Fruit fly (Drosophila melanogaster) whole organism, embryonic: ENCODE measurements around the gene CG46311.

Source experiments
- ATbp ChIP-seq: fragments of 200-800 bp; sonication (Bioruptor generic); optimal IDR thresholded peaks from 2 replicates; lab custom pipeline; 2017; ENCODE audit warnings: missing biosample characterization, mild to moderate bottlenecking, missing genetic modification characterization, missing genetic modification reagents
- Asciz ChIP-seq: fragments of 200-800 bp; sonication (Bioruptor generic); optimal IDR thresholded peaks from 2 replicates; lab custom pipeline; 2017; ENCODE audit warnings: missing biosample characterization, mild to moderate bottlenecking, missing genetic modification characterization, missing genetic modification reagents
- Blimp-1 ChIP-seq: fragments of 200-800 bp; sonication (Bioruptor generic); optimal IDR thresholded peaks from 3 replicates; lab custom pipeline; 2018; ENCODE audit warnings: missing biosample characterization, missing genetic modification characterization, mild to moderate bottlenecking, moderate library complexity, missing genetic modification reagents
- CG11560 ChIP-seq: fragments of 200-800 bp; sonication (Bioruptor generic); IDR thresholded peaks from 3 replicates; pipeline ENCODE4 v1.3.6; 2022; ENCODE audit warnings: missing biosample characterization, missing genetic modification characterization
- CG12659 ChIP-seq: fragments of 200-800 bp; sonication (Bioruptor generic); optimal IDR thresholded peaks from 3 replicates; lab custom pipeline; 2017; ENCODE audit warnings: mild to moderate bottlenecking, missing biosample characterization, missing genetic modification reagents, missing genetic modification characterization
- CG13424 ChIP-seq: fragments of 200-800 bp; sonication (Bioruptor generic); optimal IDR thresholded peaks from 2 replicates; lab custom pipeline; 2019; ENCODE audit warnings: missing biosample characterization, mild to moderate bottlenecking, missing genetic modification characterization, moderate library complexity
- CG14014 ChIP-seq: fragments of 200-800 bp; sonication (Bioruptor generic); IDR thresholded peaks from 2 replicates; pipeline ENCODE4 v1.3.6; 2022; ENCODE audit warnings: missing biosample characterization, missing genetic modification characterization
- CG16813 ChIP-seq: fragments of 200-800 bp; sonication (Bioruptor generic); IDR thresholded peaks from 3 replicates; pipeline ENCODE4 v1.3.6; 2022; ENCODE audit warnings: missing biosample characterization, missing genetic modification characterization; ENCODE audit not compliant: partially characterized antibody
- CG17385 ChIP-seq: fragments of 200-800 bp; sonication (Bioruptor generic); optimal IDR thresholded peaks from 3 replicates; lab custom pipeline; 2018; ENCODE audit warnings: missing biosample characterization, mild to moderate bottlenecking, missing genetic modification characterization
- CG1832 ChIP-seq: fragments of 200-800 bp; sonication (Bioruptor generic); optimal IDR thresholded peaks from 2 replicates; lab custom pipeline; 2017; ENCODE audit warnings: missing biosample characterization, mild to moderate bottlenecking, missing genetic modification characterization, inconsistent platforms
- CG30431 ChIP-seq: fragments of 200-800 bp; sonication (Bioruptor generic); optimal IDR thresholded peaks from 2 replicates; lab custom pipeline; 2017; ENCODE audit warnings: missing biosample characterization, missing genetic modification characterization
- CG3065 ChIP-seq: fragments of 200-800 bp; sonication (Bioruptor generic); optimal IDR thresholded peaks from 2 replicates; lab custom pipeline; 2016; ENCODE audit warnings: missing biosample characterization, missing genetic modification characterization
- CG31224 ChIP-seq: fragments of 200-800 bp; sonication (Bioruptor generic); IDR thresholded peaks from 2 replicates; pipeline ENCODE4 v1.3.6; 2022; ENCODE audit warnings: missing biosample characterization, missing genetic modification characterization
- CG4854 ChIP-seq: fragments of 200-800 bp; sonication (Bioruptor generic); optimal IDR thresholded peaks from 2 replicates; lab custom pipeline; 2016; ENCODE audit warnings: missing biosample characterization, missing genetic modification characterization, inconsistent platforms
- CG6791 ChIP-seq: fragments of 200-800 bp; sonication (Bioruptor generic); IDR thresholded peaks from 3 replicates; pipeline ENCODE4 v1.3.6; 2022; ENCODE audit warnings: missing biosample characterization, missing genetic modification characterization; ENCODE audit not compliant: partially characterized antibody
- CG6813 ChIP-seq: fragments of 200-800 bp; sonication (Bioruptor generic); optimal IDR thresholded peaks from 2 replicates; lab custom pipeline; 2017; ENCODE audit warnings: missing biosample characterization, missing genetic modification characterization, mild to moderate bottlenecking, moderate library complexity, missing genetic modification reagents
- CG7372 ChIP-seq: fragments of 200-800 bp; sonication (Bioruptor generic); IDR thresholded peaks from 2 replicates; pipeline ENCODE4 v1.3.6; 2022; ENCODE audit warnings: missing biosample characterization, missing genetic modification characterization
- CG8359 ChIP-seq: fragments of 200-800 bp; sonication (Bioruptor generic); optimal IDR thresholded peaks from 2 replicates; lab custom pipeline; 2017; ENCODE audit warnings: missing biosample characterization, mild to moderate bottlenecking, missing genetic modification characterization, borderline replicate concordance
- CG8765 ChIP-seq: fragments of 200-800 bp; sonication (Bioruptor generic); IDR thresholded peaks from 2 replicates; pipeline ENCODE4 v1.3.6; 2022; ENCODE audit warnings: missing biosample characterization, missing genetic modification characterization
- CG9215 ChIP-seq: fragments of 200-800 bp; sonication (Bioruptor generic); IDR thresholded peaks from 2 replicates; pipeline ENCODE4 v1.3.6; 2022; ENCODE audit warnings: missing biosample characterization, missing genetic modification characterization
- Dfd ChIP-seq, 2 experiments: fragments of >200 bp; optimal IDR thresholded peaks; 2 replicates each; lab custom pipeline; 2017; ENCODE audit warnings: missing biosample characterization in 2 of 2, missing genetic modification characterization in 2 of 2
- Drgx ChIP-seq: fragments of 200-800 bp; sonication (Bioruptor generic); IDR thresholded peaks from 2 replicates; pipeline ENCODE4 v1.3.6; 2022; ENCODE audit warnings: missing biosample characterization, missing genetic modification characterization
- GATAe ChIP-seq: fragments of 200-800 bp; sonication (Bioruptor generic); conservative IDR thresholded peaks from 2 replicates; pipeline ENCODE4 v1.3.6; 2022; ENCODE audit warnings: missing biosample characterization, missing genetic modification characterization
- Gug ChIP-seq: fragments of 200-800 bp; sonication (Bioruptor generic); IDR thresholded peaks from 4 replicates; pipeline ENCODE4 v1.3.6; 2022; ENCODE audit warnings: missing biosample characterization, missing genetic modification characterization
- Hr51 ChIP-seq, 2 experiments: fragments of 200-800 bp; sonication (Bioruptor generic); optimal IDR thresholded peaks; 2 replicates in 1 of 2; 3 replicates in 1 of 2; lab custom pipeline; 2016 to 2018; ENCODE audit warnings: missing biosample characterization in 2 of 2, missing genetic modification characterization in 2 of 2, mild to moderate bottlenecking in 1 of 2, moderate library complexity in 1 of 2
- Jarid2 ChIP-seq: fragments of 200-800 bp; sonication (Bioruptor generic); optimal IDR thresholded peaks from 3 replicates; lab custom pipeline; 2017; ENCODE audit warnings: mild to moderate bottlenecking, missing biosample characterization, missing genetic modification reagents, missing genetic modification characterization
- Lpt ChIP-seq: fragments of >200 bp; optimal IDR thresholded peaks from 2 replicates; lab custom pipeline; 2018; ENCODE audit warnings: missing biosample characterization, missing genetic modification characterization
- MESR4 ChIP-seq: fragments of 200-800 bp; sonication (Bioruptor generic); optimal IDR thresholded peaks from 2 replicates; lab custom pipeline; 2018; ENCODE audit warnings: missing biosample characterization, mild to moderate bottlenecking, missing genetic modification characterization, moderate library complexity
- Mes4 ChIP-seq: fragments of 200-800 bp; sonication (Bioruptor generic); optimal IDR thresholded peaks from 2 replicates; lab custom pipeline; 2016; ENCODE audit warnings: missing biosample characterization, missing genetic modification characterization
- NK7.1 ChIP-seq: fragments of 200-800 bp; sonication (Bioruptor generic); optimal IDR thresholded peaks from 3 replicates; lab custom pipeline; 2016; ENCODE audit warnings: missing biosample characterization, missing genetic modification characterization
- Nf-YA ChIP-seq: fragments of 200-800 bp; sonication (Bioruptor generic); IDR thresholded peaks from 2 replicates; pipeline ENCODE4 v1.3.6; 2022; ENCODE audit warnings: missing biosample characterization, missing genetic modification characterization
- PHDP ChIP-seq: fragments of 200-800 bp; sonication (Bioruptor generic); optimal IDR thresholded peaks from 3 replicates; lab custom pipeline; 2018; ENCODE audit warnings: missing biosample characterization, mild to moderate bottlenecking, missing genetic modification characterization, moderate library complexity
- Stat92E ChIP-seq, 3 experiments: fragments of >200 bp in 2 of 3; fragments of 200-800 bp in 1 of 3; sonication (Bioruptor generic) in 1 of 3; optimal IDR thresholded peaks; 2 replicates each; lab custom pipeline; 2017 to 2019; ENCODE audit warnings: missing biosample characterization in 3 of 3, missing genetic modification characterization in 3 of 3, mild to moderate bottlenecking in 1 of 3, moderate library complexity in 1 of 3
- Taf1 ChIP-seq: fragments of 200-800 bp; sonication (Bioruptor generic); IDR thresholded peaks from 2 replicates; pipeline ENCODE4 v1.3.6; 2022; ENCODE audit warnings: missing biosample characterization, missing genetic modification characterization
- az2 ChIP-seq: fragments of 200-800 bp; sonication (Bioruptor generic); optimal IDR thresholded peaks from 3 replicates; lab custom pipeline; 2016; ENCODE audit warnings: missing biosample characterization, missing genetic modification characterization
- bab2 ChIP-seq: fragments of 200-800 bp; sonication (Bioruptor generic); optimal IDR thresholded peaks from 2 replicates; lab custom pipeline; 2016; ENCODE audit warnings: missing biosample characterization, missing genetic modification characterization
- crp ChIP-seq, 2 experiments: fragments of 200-800 bp; sonication (Bioruptor generic); optimal IDR thresholded peaks; 2 replicates in 1 of 2; 3 replicates in 1 of 2; lab custom pipeline; 2017; ENCODE audit warnings: missing biosample characterization in 2 of 2, missing genetic modification characterization in 2 of 2, mild to moderate bottlenecking in 1 of 2, moderate library complexity in 1 of 2
- dm ChIP-seq: fragments of 200-800 bp; sonication (Bioruptor generic); optimal IDR thresholded peaks from 3 replicates; lab custom pipeline; 2016; ENCODE audit warnings: missing biosample characterization, missing genetic modification characterization
- dpn ChIP-seq, 2 experiments: fragments of 200-800 bp; sonication (Bioruptor generic); optimal IDR thresholded peaks; 3 replicates each; lab custom pipeline; 2016; ENCODE audit warnings: missing biosample characterization in 2 of 2, missing genetic modification characterization in 2 of 2
- eve ChIP-seq, 2 experiments: fragments of >200 bp; optimal IDR thresholded peaks; 2 replicates each; lab custom pipeline; 2017; ENCODE audit warnings: missing biosample characterization in 2 of 2, missing genetic modification characterization in 2 of 2
- fd102C ChIP-seq: fragments of 200-800 bp; sonication (Bioruptor generic); optimal IDR thresholded peaks from 2 replicates; lab custom pipeline; 2018; ENCODE audit warnings: missing biosample characterization, mild to moderate bottlenecking, missing genetic modification characterization, moderate library complexity
- gsb-n ChIP-seq: fragments of 200-800 bp; sonication (Bioruptor generic); optimal IDR thresholded peaks from 3 replicates; lab custom pipeline; 2018; ENCODE audit warnings: missing biosample characterization, mild to moderate bottlenecking, missing genetic modification characterization
- kni ChIP-seq: fragments of 200-800 bp; sonication (Bioruptor generic); optimal IDR thresholded peaks from 3 replicates; lab custom pipeline; 2017; ENCODE audit warnings: mild to moderate bottlenecking, missing biosample characterization, missing genetic modification reagents, missing genetic modification characterization
- mam ChIP-seq: fragments of 200-800 bp; sonication (Bioruptor generic); optimal IDR thresholded peaks from 3 replicates; lab custom pipeline; 2016; ENCODE audit warnings: missing biosample characterization, missing genetic modification characterization
- oc ChIP-seq: fragments of 200-800 bp; sonication (Bioruptor generic); optimal IDR thresholded peaks from 2 replicates; lab custom pipeline; 2018; ENCODE audit warnings: missing biosample characterization, mild to moderate bottlenecking, missing genetic modification characterization, moderate library complexity
- pzg ChIP-seq: fragments of 200-800 bp; sonication (Bioruptor generic); optimal IDR thresholded peaks from 3 replicates; lab custom pipeline; 2018; ENCODE audit warnings: missing biosample characterization, mild to moderate bottlenecking, missing genetic modification characterization, moderate library complexity
- stc ChIP-seq: fragments of 200-800 bp; sonication (Bioruptor generic); IDR thresholded peaks from 2 replicates; pipeline ENCODE4 v1.3.6; 2022; ENCODE audit warnings: missing biosample characterization, missing genetic modification characterization
- unc-4 ChIP-seq: fragments of 200-800 bp; sonication (Bioruptor generic); IDR thresholded peaks from 2 replicates; pipeline ENCODE4 v1.3.6; 2022; ENCODE audit warnings: missing biosample characterization, missing genetic modification characterization; ENCODE audit not compliant: partially characterized antibody
- zf30C ChIP-seq: fragments of 200-800 bp; sonication (Bioruptor generic); optimal IDR thresholded peaks from 3 replicates; lab custom pipeline; 2018; ENCODE audit warnings: missing biosample characterization, mild to moderate bottlenecking, missing genetic modification characterization

Gene CG46311

DNA sequence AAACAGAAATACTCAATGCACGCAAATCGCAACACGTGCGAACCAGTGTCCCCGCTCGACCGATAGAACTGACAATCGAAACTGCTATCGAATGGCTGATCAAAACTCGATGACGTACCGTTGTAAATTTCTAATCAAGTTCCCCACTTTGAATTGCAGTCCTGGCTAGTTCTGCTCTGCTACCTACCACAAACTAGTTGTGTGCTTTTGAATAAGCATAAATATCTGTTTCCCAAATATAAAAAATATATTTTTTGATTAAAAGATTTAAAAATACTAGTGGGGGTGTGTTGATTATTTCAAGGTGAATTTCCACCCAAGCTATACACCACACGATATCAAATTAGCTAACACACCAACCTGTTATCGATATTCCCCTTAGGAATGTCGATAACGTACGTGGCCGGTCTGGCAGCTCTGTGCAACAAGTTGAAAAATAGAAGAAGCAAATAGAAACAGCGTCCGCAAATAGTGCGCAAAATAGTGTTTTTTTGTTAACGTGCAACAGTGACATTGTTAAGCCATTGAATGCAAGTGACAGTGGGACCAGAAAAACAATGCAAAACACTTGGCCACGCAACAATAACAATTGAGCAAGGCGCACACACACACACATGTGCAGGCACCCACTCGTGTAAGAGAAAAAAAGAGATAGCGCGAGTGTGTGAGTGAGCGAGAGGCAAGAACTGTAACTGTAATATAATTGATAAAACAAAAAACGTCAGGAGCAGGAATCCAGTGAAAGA lies 60.9 kb downstream of the CG46311 start, which contains the start of the genes CG2691 and NFAT (continued):
- no peak for TF ChIP-seq Asciz
- TF ChIP-seq CG1832 (GFP tag; lab: Kevin White, UChicago), result peak; percentile 83
- no peak for TF ChIP-seq CG13424 (tag; lab: Kevin White, UChicago)
- peak; percentile 78 for TF ChIP-seq MESR4 (GFP tag; lab: Kevin White, UChicago)
- TF ChIP-seq kni, result no peak
- TF ChIP-seq Gug (GFP tag; lab: Robert Waterston, UW), result no peak
- TF ChIP-seq CG14014, result no peak
- no peak for TF ChIP-seq fd102C
- no peak for TF ChIP-seq crp (GFP tag; optimal IDR thresholded peaks at IDR 0.05; lab: Kevin White, UChicago)
- TF ChIP-seq Dfd (GFP tag; optimal IDR thresholded peaks at IDR 0.05; lab: Kevin White, UChicago), result no peak
- TF ChIP-seq gsb-n (tag; lab: Kevin White, UChicago), result no peak
- no peak for TF ChIP-seq ATbp (GFP tag; lab: Kevin White, UChicago)
- no peak for TF ChIP-seq CG31224
- TF ChIP-seq dpn (GFP tag; optimal IDR thresholded peaks at IDR 0.05; lab: Kevin White, UChicago), result no peak
- no peak for TF ChIP-seq Nf-YA
- peak; percentile 64 for TF ChIP-seq CG16813
- no peak for TF ChIP-seq Drgx (GFP tag; lab: Robert Waterston, UW)
- TF ChIP-seq PHDP, result no peak
- TF ChIP-seq CG4854 (GFP tag; lab: Kevin White, UChicago), result no peak
- no peak for TF ChIP-seq stc (GFP tag; lab: Robert Waterston, UW)
- no peak for TF ChIP-seq GATAe (GFP tag; lab: Robert Waterston, UW)
- TF ChIP-seq Blimp-1 (GFP tag; lab: Kevin White, UChicago), result no peak
- no peak for TF ChIP-seq CG17385 (GFP tag; lab: Kevin White, UChicago)
- TF ChIP-seq Taf1 (GFP tag; lab: Robert Waterston, UW), result no peak
- TF ChIP-seq bab2, result no peak
- TF ChIP-seq Lpt (GFP tag; lab: Kevin White, UChicago), result no peak
- TF ChIP-seq oc (tag; lab: Kevin White, UChicago), result no peak
- TF ChIP-seq az2, result no peak
- TF ChIP-seq CG9215 (GFP tag; lab: Robert Waterston, UW), result no peak
- TF ChIP-seq CG8765 (GFP tag; lab: Robert Waterston, UW), result no peak
- peak; percentile 87 for TF ChIP-seq pzg (GFP tag; lab: Kevin White, UChicago)
- no peak for TF ChIP-seq CG6813
- no peak for TF ChIP-seq Mes4 (GFP tag; lab: Kevin White, UChicago)
- TF ChIP-seq CG3065 (GFP tag; lab: Kevin White, UChicago), result no peak
- peak; percentile 95 for TF ChIP-seq CG11560 (tag; lab: Robert Waterston, UW)
- TF ChIP-seq Stat92E (GFP tag; optimal IDR thresholded peaks at IDR 0.05; lab: Kevin White, UChicago), result no peak
- peak; percentile 55 for TF ChIP-seq CG12659 (GFP tag; lab: Kevin White, UChicago)
- no peak for TF ChIP-seq eve (GFP tag; optimal IDR thresholded peaks at IDR 0.05; lab: Kevin White, UChicago)
- no peak for TF ChIP-seq mam (GFP tag; lab: Kevin White, UChicago)
- TF ChIP-seq NK7.1, result no peak
- TF ChIP-seq Hr51 (GFP tag; optimal IDR thresholded peaks at IDR 0.05; lab: Kevin White, UChicago), result no peak
- no peak for TF ChIP-seq CG7372 (GFP tag; lab: Robert Waterston, UW)
- peak; percentile 58 for TF ChIP-seq unc-4 (GFP tag; lab: Robert Waterston, UW)
- peak; percentile 81 for TF ChIP-seq CG6791 (GFP tag; lab: Robert Waterston, UW)
- TF ChIP-seq CG30431 (GFP tag; lab: Kevin White, UChicago), result no peak
- no peak for TF ChIP-seq Jarid2 (GFP tag; lab: Kevin White, UChicago)
- no peak for TF ChIP-seq zf30C
- peak; percentile 71 for TF ChIP-seq dm (GFP tag; lab: Kevin White, UChicago)
- TF ChIP-seq CG8359 (GFP tag; lab: Kevin White, UChicago), result no peak
